Worm (Caenorhabditis elegans) whole organism, L3 larva: ENCODE measurements around the gene F54D10.4.

ENCODE experiments used
- aly-2 ChIP-seq: fragments of 150-350 bp; optimal IDR thresholded peaks from 2 replicates; lab custom pipeline; 2014; ENCODE audit warnings: missing biosample characterization, missing genetic modification characterization
- daf-12 ChIP-seq: fragments of 150-350 bp; optimal IDR thresholded peaks from 2 replicates; lab custom pipeline; 2014; ENCODE audit warnings: missing biosample characterization, missing genetic modification reagents, missing genetic modification characterization
- elt-1 ChIP-seq: fragments of 150-350 bp; optimal IDR thresholded peaks from 2 replicates; lab custom pipeline; 2014; ENCODE audit warnings: missing biosample characterization, missing genetic modification characterization
- hmg-11 ChIP-seq: sonication (generic microtip); optimal IDR thresholded peaks from 2 replicates; lab custom pipeline; 2016; ENCODE audit warnings: missing genetic modification characterization, missing compliant biosample characterization
- nhr-12 ChIP-seq: fragments of 150-350 bp; optimal IDR thresholded peaks from 2 replicates; lab custom pipeline; 2014; ENCODE audit warnings: missing biosample characterization, missing genetic modification characterization
- nhr-237 ChIP-seq: fragments of 150-350 bp; optimal IDR thresholded peaks from 2 replicates; lab custom pipeline; 2014; ENCODE audit warnings: missing biosample characterization, missing genetic modification characterization
- nhr-43 ChIP-seq: sonication (generic microtip); optimal IDR thresholded peaks from 2 replicates; lab custom pipeline; 2016; ENCODE audit warnings: mild to moderate bottlenecking, missing genetic modification characterization, missing compliant biosample characterization; ENCODE audit not compliant: poor library complexity, severe bottlenecking
- snpc-4 ChIP-seq: fragments of 150-350 bp; optimal IDR thresholded peaks from 2 replicates; lab custom pipeline; 2014; ENCODE audit warnings: missing biosample characterization, missing genetic modification characterization
- unc-39 ChIP-seq: sonication (generic microtip); optimal IDR thresholded peaks from 4 replicates; lab custom pipeline; 2017; ENCODE audit warnings: missing biosample characterization, missing genetic modification characterization
- unc-62 ChIP-seq: fragments of 150-350 bp; sonication (generic microtip); optimal IDR thresholded peaks from 4 replicates; lab custom pipeline; 2014; ENCODE audit warnings: missing biosample characterization, missing genetic modification reagents, missing genetic modification characterization
- zag-1 ChIP-seq: fragments of 150-350 bp; optimal IDR thresholded peaks from 2 replicates; lab custom pipeline; 2014; ENCODE audit warnings: missing biosample characterization, missing genetic modification characterization
- ztf-4 ChIP-seq: fragments of 150-350 bp; optimal IDR thresholded peaks from 2 replicates; lab custom pipeline; 2014; ENCODE audit warnings: missing biosample characterization, missing genetic modification characterization

ce11 chrII:3811816-3812332 is 5.0 kb upstream of the F54D10.4 start, which contains the start of gene lido-15:
- TF ChIP-seq unc-39 (tag; lab: Kevin White, UChicago), result no peak
- no peak for TF ChIP-seq nhr-12 (tag; lab: Kevin White, UChicago)
- no peak for TF ChIP-seq nhr-43 (tag; lab: Kevin White, UChicago)
- no peak for TF ChIP-seq aly-2 (tag; lab: Kevin White, UChicago)
- no peak for TF ChIP-seq hmg-11 (tag; lab: Kevin White, UChicago)
- TF ChIP-seq nhr-237, result no peak
- TF ChIP-seq zag-1 (tag; lab: Kevin White, UChicago), result no peak
- TF ChIP-seq ztf-4 (tag; lab: Kevin White, UChicago), result no peak
- no peak for TF ChIP-seq elt-1 (tag; lab: Kevin White, UChicago)
- TF ChIP-seq daf-12, result no peak
- no peak for TF ChIP-seq unc-62 (GFP tag; lab: Kevin White, UChicago)
- no peak for TF ChIP-seq snpc-4 (tag; lab: Kevin White, UChicago)
